Worm (Caenorhabditis elegans) whole organism, L4 larva: ENCODE results near the gene C45B2.1.

Source experiments
- F10B5.3 ChIP-seq: sonication (generic microtip); optimal IDR thresholded peaks from 2 replicates; lab custom pipeline; 2016; ENCODE audit warnings: mild to moderate bottlenecking, missing genetic modification characterization, missing compliant biosample characterization
- F26F4.8 ChIP-seq: fragments of 200-800 bp; sonication (Bioruptor generic); conservative IDR thresholded peaks from 2 replicates; pipeline ENCODE4 v1.3.6; 2022; ENCODE audit warnings: missing genetic modification characterization, missing compliant biosample characterization
- F37D6.2 ChIP-seq: sonication (generic microtip); optimal IDR thresholded peaks from 2 replicates; lab custom pipeline; 2016; ENCODE audit warnings: mild to moderate bottlenecking, missing genetic modification characterization, missing compliant biosample characterization
- R02D3.7 ChIP-seq: fragments of 150-350 bp; sonication (generic microtip); optimal IDR thresholded peaks from 3 replicates; lab custom pipeline; 2014; ENCODE audit warnings: missing biosample characterization, missing genetic modification characterization
- T20F7.1 ChIP-seq: fragments of 200-800 bp; sonication (Bioruptor generic); optimal IDR thresholded peaks from 2 replicates; lab custom pipeline; 2018; ENCODE audit warnings: mild to moderate bottlenecking, missing genetic modification characterization, missing compliant biosample characterization
- T26A8.4 ChIP-seq: fragments of 200-800 bp; sonication (Bioruptor generic); IDR thresholded peaks from 2 replicates; pipeline ENCODE4 v1.3.6; 2022; ENCODE audit warnings: missing genetic modification characterization, missing compliant biosample characterization
- Y105C5A.15 ChIP-seq: fragments of 200-800 bp; sonication (Bioruptor generic); IDR thresholded peaks from 2 replicates; pipeline ENCODE4 v1.3.6; 2022; ENCODE audit warnings: missing genetic modification characterization, missing compliant biosample characterization
- Y5F2A.4 ChIP-seq: fragments of 200-800 bp; sonication (Bioruptor generic); optimal IDR thresholded peaks from 2 replicates; lab custom pipeline; 2018; ENCODE audit warnings: mild to moderate bottlenecking, missing genetic modification characterization, missing compliant biosample characterization
- ceh-44 ChIP-seq: fragments of 200-800 bp; sonication (Bioruptor generic); IDR thresholded peaks from 2 replicates; pipeline ENCODE4 v1.3.6; 2022; ENCODE audit warnings: missing genetic modification reagents, missing genetic modification characterization, missing compliant biosample characterization
- ceh-82 ChIP-seq: sonication (generic microtip); optimal IDR thresholded peaks from 2 replicates; lab custom pipeline; 2017; ENCODE audit warnings: missing biosample characterization, missing genetic modification characterization
- ces-1 ChIP-seq: fragments of 150-350 bp; sonication (generic microtip); optimal IDR thresholded peaks from 4 replicates; lab custom pipeline; 2014; ENCODE audit warnings: missing biosample characterization, missing genetic modification reagents, missing genetic modification characterization
- ctbp-1 ChIP-seq: fragments of 200-800 bp; sonication (Bioruptor generic); IDR thresholded peaks from 2 replicates; pipeline ENCODE4 v1.3.6; 2022; ENCODE audit warnings: missing genetic modification reagents, missing genetic modification characterization, missing compliant biosample characterization
- daf-16 ChIP-seq, 3 experiments: sonication (generic microtip); optimal IDR thresholded peaks; 2 replicates each; lab custom pipeline; 2016 to 2017; ENCODE audit warnings: missing genetic modification characterization in 3 of 3, missing genetic modification reagents in 3 of 3, mild to moderate bottlenecking in 2 of 3, missing compliant biosample characterization in 2 of 3, missing biosample characterization in 1 of 3, moderate library complexity in 1 of 3
- daf-8 ChIP-seq: fragments of 200-800 bp; sonication (Bioruptor generic); IDR thresholded peaks from 2 replicates; pipeline ENCODE4 v1.3.6; 2022; ENCODE audit warnings: missing genetic modification characterization, missing compliant biosample characterization
- dmd-6 ChIP-seq: fragments of 200-800 bp; sonication (Bioruptor generic); IDR thresholded peaks from 2 replicates; pipeline ENCODE4 v1.3.6; 2022; ENCODE audit warnings: missing genetic modification reagents, missing genetic modification characterization, missing compliant biosample characterization
- dmd-8 ChIP-seq: fragments of 200-800 bp; sonication (Bioruptor generic); IDR thresholded peaks from 2 replicates; pipeline ENCODE4 v1.3.6; 2022; ENCODE audit warnings: missing genetic modification characterization, missing compliant biosample characterization
- dve-1 ChIP-seq: sonication (generic microtip); optimal IDR thresholded peaks from 2 replicates; lab custom pipeline; 2017; ENCODE audit warnings: antibody characterized with exemption, mild to moderate bottlenecking, missing genetic modification characterization, missing compliant biosample characterization; ENCODE audit not compliant: insufficient read depth
- egl-27 ChIP-seq: sonication (generic microtip); optimal IDR thresholded peaks from 3 replicates; lab custom pipeline; 2017; ENCODE audit warnings: missing biosample characterization, missing genetic modification reagents, missing genetic modification characterization
- egl-43 ChIP-seq: fragments of 200-800 bp; sonication (Bioruptor generic); IDR thresholded peaks from 2 replicates; pipeline ENCODE4 v1.3.6; 2022; ENCODE audit warnings: missing genetic modification reagents, missing genetic modification characterization, missing compliant biosample characterization
- fkh-10 ChIP-seq: fragments of 150-350 bp; optimal IDR thresholded peaks from 2 replicates; lab custom pipeline; 2014; ENCODE audit warnings: missing biosample characterization, missing genetic modification reagents, missing genetic modification characterization
- fos-1 ChIP-seq: fragments of 150-350 bp; optimal IDR thresholded peaks from 2 replicates; lab custom pipeline; 2014; ENCODE audit warnings: missing biosample characterization, missing genetic modification characterization
- gei-8 ChIP-seq: fragments of 200-800 bp; sonication (Bioruptor generic); optimal IDR thresholded peaks from 2 replicates; lab custom pipeline; 2018; ENCODE audit warnings: mild to moderate bottlenecking, missing genetic modification characterization, missing compliant biosample characterization
- hif-1 ChIP-seq, 2 experiments: sonication (generic microtip); optimal IDR thresholded peaks; 2 replicates each; lab custom pipeline; 2016 to 2017; ENCODE audit warnings: missing compliant biosample characterization in 2 of 2, missing genetic modification characterization in 2 of 2, missing genetic modification reagents in 2 of 2, missing genotype in 2 of 2, mild to moderate bottlenecking in 1 of 2
- hlh-11 ChIP-seq: fragments of 200-800 bp; sonication (Bioruptor generic); optimal IDR thresholded peaks from 2 replicates; lab custom pipeline; 2018; ENCODE audit warnings: mild to moderate bottlenecking, missing genetic modification characterization, missing compliant biosample characterization
- hlh-30 ChIP-seq: sonication (generic microtip); optimal IDR thresholded peaks from 2 replicates; lab custom pipeline; 2017; ENCODE audit warnings: antibody characterized with exemption, mild to moderate bottlenecking, missing genetic modification characterization, missing compliant biosample characterization; ENCODE audit not compliant: insufficient read depth
- jun-1 ChIP-seq: fragments of 150-350 bp; optimal IDR thresholded peaks from 2 replicates; lab custom pipeline; 2014; ENCODE audit warnings: missing biosample characterization, missing genetic modification reagents, missing genetic modification characterization
- lim-7 ChIP-seq: fragments of 200-800 bp; sonication (Bioruptor generic); IDR thresholded peaks from 2 replicates; pipeline ENCODE4 v1.3.6; 2022; ENCODE audit warnings: missing genetic modification characterization, missing compliant biosample characterization
- lin-13 ChIP-seq: fragments of 150-350 bp; optimal IDR thresholded peaks from 2 replicates; lab custom pipeline; 2014; ENCODE audit warnings: missing biosample characterization, missing genetic modification reagents, missing genetic modification characterization
- lin-39 ChIP-seq: fragments of 150-350 bp; optimal IDR thresholded peaks from 2 replicates; lab custom pipeline; 2014; ENCODE audit warnings: missing biosample characterization, missing genetic modification reagents, missing genetic modification characterization
- lsy-2 ChIP-seq, 2 experiments: fragments of 150-350 bp in 1 of 2; sonication (generic microtip) in 1 of 2; optimal IDR thresholded peaks; 2 replicates each; lab custom pipeline; 2014 to 2017; ENCODE audit warnings: missing biosample characterization in 2 of 2, missing genetic modification characterization in 2 of 2
- madf-5 ChIP-seq, 2 experiments: fragments of 200-800 bp; sonication (Bioruptor generic); IDR thresholded peaks; 2 replicates each; pipeline ENCODE4 v1.3.6; 2022; ENCODE audit warnings: missing compliant biosample characterization in 2 of 2, missing genetic modification characterization in 2 of 2
- madf-9 ChIP-seq: fragments of 200-800 bp; sonication (Bioruptor generic); conservative IDR thresholded peaks from 2 replicates; pipeline ENCODE4 v1.3.6; 2022; ENCODE audit warnings: missing genetic modification reagents, missing genetic modification characterization, missing compliant biosample characterization
- mdl-1 ChIP-seq, 2 experiments: fragments of 150-350 bp in 1 of 2; sonication (generic microtip) in 1 of 2; optimal IDR thresholded peaks; 2 replicates each; lab custom pipeline; 2014 to 2017; ENCODE audit warnings: missing biosample characterization in 2 of 2, missing genetic modification characterization in 2 of 2
- mdt-29 ChIP-seq: fragments of 200-800 bp; sonication (Bioruptor generic); IDR thresholded peaks from 2 replicates; pipeline ENCODE4 v1.3.6; 2022; ENCODE audit warnings: missing genetic modification reagents, missing genetic modification characterization, missing compliant biosample characterization
- mes-2 ChIP-seq: sonication (generic microtip); optimal IDR thresholded peaks from 2 replicates; lab custom pipeline; 2016; ENCODE audit warnings: missing genotype, mild to moderate bottlenecking, missing genetic modification characterization, missing compliant biosample characterization; ENCODE audit not compliant: poor library complexity, severe bottlenecking
- nhr-111 ChIP-seq: fragments of 200-800 bp; sonication (Bioruptor generic); optimal IDR thresholded peaks from 2 replicates; lab custom pipeline; 2018; ENCODE audit warnings: mild to moderate bottlenecking, missing genetic modification characterization, missing compliant biosample characterization
- nhr-237 ChIP-seq: sonication (generic microtip); optimal IDR thresholded peaks from 2 replicates; lab custom pipeline; 2017; ENCODE audit warnings: missing biosample characterization, missing genetic modification characterization
- nhr-28 ChIP-seq: fragments of 150-350 bp; optimal IDR thresholded peaks from 2 replicates; lab custom pipeline; 2014; ENCODE audit warnings: missing biosample characterization, missing genetic modification characterization
- nhr-41 ChIP-seq: fragments of 200-800 bp; sonication (Bioruptor generic); IDR thresholded peaks from 2 replicates; pipeline ENCODE4 v1.3.6; 2022; ENCODE audit warnings: missing genetic modification reagents, missing genetic modification characterization, missing compliant biosample characterization
- nhr-48 ChIP-seq: sonication (generic microtip); optimal IDR thresholded peaks from 2 replicates; lab custom pipeline; 2016; ENCODE audit warnings: mild to moderate bottlenecking, missing genetic modification characterization, missing compliant biosample characterization
- nhr-6 ChIP-seq: fragments of 150-350 bp; optimal IDR thresholded peaks from 2 replicates; lab custom pipeline; 2014; ENCODE audit warnings: missing biosample characterization, missing genetic modification characterization
- nhr-76 ChIP-seq: fragments of 150-350 bp; optimal IDR thresholded peaks from 2 replicates; lab custom pipeline; 2014; ENCODE audit warnings: missing biosample characterization, missing genetic modification characterization
- nhr-77 ChIP-seq: fragments of 150-350 bp; optimal IDR thresholded peaks from 2 replicates; lab custom pipeline; 2014; ENCODE audit warnings: missing biosample characterization, missing genetic modification characterization
- pha-4 ChIP-seq, 2 experiments: fragments of 150-350 bp in 1 of 2; fragments of 200-800 bp in 1 of 2; sonication (Bioruptor generic) in 1 of 2; IDR thresholded peaks in 1 of 2; optimal IDR thresholded peaks in 1 of 2; 2 replicates each; pipeline versions ENCODE4 v1.3.6 to Lab custom; 2014 to 2022; ENCODE audit warnings: missing genetic modification characterization in 2 of 2, missing genetic modification reagents in 2 of 2, missing biosample characterization in 1 of 2, missing compliant biosample characterization in 1 of 2
- php-3 ChIP-seq: fragments of 200-800 bp; sonication (Bioruptor generic); IDR thresholded peaks from 2 replicates; pipeline ENCODE4 v1.3.6; 2022; ENCODE audit warnings: missing genetic modification reagents, missing genetic modification characterization, missing compliant biosample characterization
- saeg-2 ChIP-seq: fragments of 200-800 bp; sonication (Bioruptor generic); IDR thresholded peaks from 2 replicates; pipeline ENCODE4 v1.3.6; 2022; ENCODE audit warnings: missing genetic modification reagents, missing genetic modification characterization, missing compliant biosample characterization
- snpc-1.2 ChIP-seq: fragments of 200-800 bp; sonication (Bioruptor generic); IDR thresholded peaks from 2 replicates; pipeline ENCODE4 v1.3.6; 2022; ENCODE audit warnings: missing genetic modification reagents, missing genetic modification characterization, missing compliant biosample characterization
- zag-1 ChIP-seq: fragments of 150-350 bp; optimal IDR thresholded peaks from 2 replicates; lab custom pipeline; 2014; ENCODE audit warnings: missing biosample characterization, missing genetic modification characterization
- zip-11 ChIP-seq: fragments of 200-800 bp; sonication (Bioruptor generic); IDR thresholded peaks from 2 replicates; pipeline ENCODE4 v1.3.6; 2022; ENCODE audit warnings: missing genetic modification characterization, missing compliant biosample characterization

Gene C45B2.1

ce11 chrX:6128225-6128686, 42.3 kb downstream of the C45B2.1 start, which contains the start of gene C15H9.9:
C15H9.9 (minus strand) TSS chrX:6128275.
- TF ChIP-seq hlh-11 (peak; percentile 42), dmd-6 (GFP tag; lab: Robert Waterston, UW) (peak; percentile 44; the same call in 1 of the 2 replicates), madf-9 (GFP tag; lab: Robert Waterston, UW) (0 out of 2 replicates have a peak, but pooled peaks have one; percentile 13), daf-16 (GFP tag; optimal IDR thresholded peaks at IDR 0.05; lab: Kevin White, UChicago) (no peak), daf-16 (tag; optimal IDR thresholded peaks at IDR 0.05; lab: Kevin White, UChicago) (no peak), zip-11 (no peak), ctbp-1 (GFP tag; lab: Robert Waterston, UW) (peak; percentile 69), lsy-2 (tag; optimal IDR thresholded peaks at IDR 0.05; lab: Kevin White, UChicago) (peak in 1 of 2 experiments; percentile 35), F10B5.3 (tag; lab: Kevin White, UChicago) (no peak), lim-7 (GFP tag; lab: Robert Waterston, UW) (no peak), mdl-1 (tag; optimal IDR thresholded peaks at IDR 0.05; lab: Kevin White, UChicago) (peak in 1 of 2 experiments; percentile 9), F37D6.2 (tag; lab: Kevin White, UChicago) (peak; percentile 21), nhr-76 (tag; lab: Kevin White, UChicago) (no peak), mdt-29 (no peak), egl-27 (tag; lab: Kevin White, UChicago) (no peak), mes-2 (peak; percentile 33), pha-4 (GFP tag; IDR thresholded peaks at IDR 0.05; lab: Robert Waterston, UW) (no peak; the same call in 1 of the 2 replicates), pha-4 (tag; optimal IDR thresholded peaks at IDR 0.05; lab: Kevin White, UChicago) (no peak), madf-5 (GFP tag; IDR thresholded peaks at IDR 0.05; lab: Robert Waterston, UW) (no peak), Y105C5A.15 (GFP tag; lab: Robert Waterston, UW) (no peak), snpc-1.2 (GFP tag; lab: Robert Waterston, UW) (no peak), zag-1 (tag; lab: Kevin White, UChicago) (no peak), Y5F2A.4 (GFP tag; lab: Kevin White, UChicago) (no peak), R02D3.7 (tag; lab: Kevin White, UChicago) (no peak), gei-8 (GFP tag; lab: Kevin White, UChicago) (no peak), fos-1 (tag; lab: Kevin White, UChicago) (no peak), nhr-28 (tag; lab: Kevin White, UChicago) (peak; percentile 38), nhr-6 (tag; lab: Kevin White, UChicago) (no peak), lin-13 (peak; percentile 17), F26F4.8 (no peak), ceh-82 (tag; lab: Kevin White, UChicago) (no peak), egl-43 (GFP tag; lab: Robert Waterston, UW) (0 out of 2 replicates have a peak, but pooled peaks have one; percentile 38), T26A8.4 (GFP tag; lab: Robert Waterston, UW) (0 out of 2 replicates have a peak, but pooled peaks have one; percentile 9), nhr-48 (tag; lab: Kevin White, UChicago) (no peak), saeg-2 (GFP tag; lab: Robert Waterston, UW) (no peak), nhr-111 (GFP tag; lab: Kevin White, UChicago) (no peak), php-3 (GFP tag; lab: Robert Waterston, UW) (0 out of 2 replicates have a peak, but pooled peaks have one; percentile 17), hif-1 (tag; optimal IDR thresholded peaks at IDR 0.05; lab: Kevin White, UChicago) (no peak), T20F7.1 (no peak), ceh-44 (no peak), dve-1 (tag; lab: Kevin White, UChicago) (no peak), nhr-237 (tag; lab: Kevin White, UChicago) (no peak), nhr-77 (tag; lab: Kevin White, UChicago) (no peak), dmd-8 (GFP tag; lab: Robert Waterston, UW) (no peak), lin-39 (tag; lab: Kevin White, UChicago) (no peak), daf-8 (GFP tag; lab: Robert Waterston, UW) (no peak), nhr-41 (no peak), jun-1 (tag; lab: Kevin White, UChicago) (no peak), ces-1 (GFP tag; lab: Kevin White, UChicago) (no peak), fkh-10 (GFP tag; lab: Kevin White, UChicago) (no peak), hlh-30 (tag; lab: Kevin White, UChicago) (peak; percentile 2)
